Worm (Caenorhabditis elegans): ENCODE results near the gene C34C12.8.

Gene C34C12.8

ce11 chrIII:3504239-3504638 is 44.0 kb downstream of the C34C12.8 start:
- no peak for TF ChIP-seq him-1 (tag; optimal IDR thresholded peaks at IDR 0.05)
- no peak for TF ChIP-seq W03F9.2 (tag; optimal IDR thresholded peaks at IDR 0.05)
- TF ChIP-seq dao-5 (tag; optimal IDR thresholded peaks at IDR 0.05) = no peak

- TF ChIP-seq W03F9.2 (tag; optimal IDR thresholded peaks at IDR 0.05) = peak; percentile 94
- TF ChIP-seq dao-5 (tag; optimal IDR thresholded peaks at IDR 0.05) = no peak
- TF ChIP-seq him-1 (tag; optimal IDR thresholded peaks at IDR 0.05) = peak; percentile 19
Measured at ce11 chrIII:3505051-3505548, 44.9 kb downstream of the C34C12.8 start, which contains the start of gene lias-1. Gene lias-1, minus strand, starts transcription at chrIII:3505101.

ce11 chrIII:3509908-3510307 is 49.7 kb downstream of the C34C12.8 start, which contains the start of the genes M01F1.4 and mrpl-35:
Gene M01F1.4, minus strand, starts transcription at chrIII:3510033.
Gene mrpl-35, plus strand, starts transcription at chrIII:3510237.
- TF ChIP-seq dao-5 (tag; optimal IDR thresholded peaks at IDR 0.05) (no peak), W03F9.2 (tag; optimal IDR thresholded peaks at IDR 0.05) (peak; percentile 82)

Measured in whole organism, L4/young adult.